Worm (Caenorhabditis elegans): ENCODE results near the gene Y73C8C.12.

DNA sequence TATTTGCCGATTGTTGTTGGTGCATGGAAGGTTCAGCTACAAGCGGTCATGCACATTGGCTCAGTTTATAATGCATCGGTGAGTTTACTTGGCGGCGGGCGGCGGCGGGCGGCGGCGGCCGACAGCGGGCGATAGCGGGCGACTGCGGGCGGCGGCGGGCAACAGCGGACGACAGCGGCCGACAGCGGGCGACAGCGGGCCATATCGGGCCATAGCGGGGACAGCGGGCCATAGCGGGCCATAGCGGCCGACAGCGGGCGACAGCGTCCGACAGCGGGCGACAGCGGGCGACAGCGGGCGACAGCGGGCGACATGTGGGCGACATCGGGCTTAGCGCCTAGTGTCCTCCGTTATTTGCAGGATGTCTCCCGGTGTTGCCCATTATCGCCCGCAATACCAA lies 7.1 kb downstream of the Y73C8C.12 start:
- TF ChIP-seq flt-1 (GFP tag; IDR thresholded peaks at IDR 0.05), result no peak
- TF ChIP-seq pes-1 (GFP tag; IDR thresholded peaks at IDR 0.05), result 0 out of 2 replicates have a peak, but pooled peaks have one; percentile 30
- no peak for TF ChIP-seq aly-1 (tag; optimal IDR thresholded peaks at IDR 0.05)
- no peak for TF ChIP-seq tra-4 (tag; optimal IDR thresholded peaks at IDR 0.05)
- TF ChIP-seq ama-1 (optimal IDR thresholded peaks at IDR 0.05), result no peak
- no peak for TF ChIP-seq F13C5.2 (tag; optimal IDR thresholded peaks at IDR 0.05)
- TF ChIP-seq tbx-37 (GFP tag; conservative IDR thresholded peaks at IDR 0.05), result no peak
- TF ChIP-seq B0310.2 (tag; optimal IDR thresholded peaks at IDR 0.05), result no peak
- no peak for TF ChIP-seq scrt-1 (GFP tag; IDR thresholded peaks at IDR 0.05)
- TF ChIP-seq ceh-13 (GFP tag; optimal IDR thresholded peaks at IDR 0.05), result no peak
- TF ChIP-seq hmbx-1 (tag; optimal IDR thresholded peaks at IDR 0.05), result no peak
- TF ChIP-seq ets-7 (tag; optimal IDR thresholded peaks at IDR 0.05), result no peak
- no peak for TF ChIP-seq hnd-1 (tag; optimal IDR thresholded peaks at IDR 0.05)
- no peak for TF ChIP-seq ceh-36 (tag; optimal IDR thresholded peaks at IDR 0.05)

Data from whole organism, early embryonic.